Fruit fly (Drosophila melanogaster) Kc167 (cell line): ENCODE measurements around the gene CG43680.

Source experiments
- Sin3A ChIP-seq: fragments of >200 bp; optimal IDR thresholded peaks from 2 replicates; lab custom pipeline; 2018; ENCODE audit warnings: missing external identifiers
- h ChIP-seq: fragments of >200 bp; optimal IDR thresholded peaks from 3 replicates; lab custom pipeline; 2018; ENCODE audit warnings: missing external identifiers
- insv ChIP-seq: fragments of >200 bp; optimal IDR thresholded peaks from 3 replicates; lab custom pipeline; 2018; ENCODE audit warnings: missing external identifiers
- ttk ChIP-seq: sonication (Bioruptor generic); optimal IDR thresholded peaks from 2 replicates; lab custom pipeline; 2017; ENCODE audit warnings: missing external identifiers

DNA sequence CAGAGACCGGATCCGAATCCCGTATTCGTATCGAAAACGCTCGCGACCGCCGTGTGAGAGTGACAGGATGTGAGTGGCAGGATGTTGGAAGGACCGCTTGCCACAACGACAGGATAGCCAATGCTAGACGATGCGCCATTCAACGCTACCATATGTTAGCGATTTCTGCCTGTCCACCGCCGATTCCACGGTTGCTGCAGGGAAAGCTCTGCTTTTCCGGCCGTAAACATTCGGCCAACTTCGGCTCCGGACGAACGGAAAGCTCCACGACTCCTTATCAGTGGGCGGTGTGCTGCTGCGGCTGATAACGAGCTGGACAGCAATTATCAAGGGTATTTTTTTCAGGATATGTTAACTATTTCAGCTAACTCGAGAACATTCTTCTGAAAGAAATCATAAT lies 11.7 kb upstream of the CG43680 start, which contains the start of gene Sytbeta:
- TF ChIP-seq ttk (no peak), h (lab: Kevin White, UChicago) (no peak), insv (lab: Kevin White, UChicago) (no peak), Sin3A (lab: Kevin White, UChicago) (no peak)
